Fruit fly (Drosophila melanogaster): ENCODE data around the gene opm.

Gene opm

dm6 chrX:15074646-15075351, 8.6 kb upstream of the opm start (continued):
- TF ChIP-seq ERR (GFP tag; optimal IDR thresholded peaks at IDR 0.05) (peak; percentile 90), dmrt99B (tag; optimal IDR thresholded peaks at IDR 0.05) (peak; percentile 91), ftz-f1 (GFP tag; optimal IDR thresholded peaks at IDR 0.05) (peak; percentile 58), Fer2 (tag; optimal IDR thresholded peaks at IDR 0.05) (peak; percentile 67), pum (GFP tag; optimal IDR thresholded peaks at IDR 0.05) (peak; percentile 91), knrl (GFP tag; IDR thresholded peaks at IDR 0.05; ENCODE audit: partially characterized antibody) (no peak), tup (GFP tag; optimal IDR thresholded peaks at IDR 0.05) (peak; percentile 82), CG17568 (GFP tag; optimal IDR thresholded peaks at IDR 0.05) (peak; percentile 77), Optix (GFP tag; IDR thresholded peaks at IDR 0.05) (peak; percentile 80), CG10959 (GFP tag; IDR thresholded peaks at IDR 0.05) (peak; percentile 72), gro (GFP tag; optimal IDR thresholded peaks at IDR 0.05) (peak; percentile 92), CG4854 (GFP tag; optimal IDR thresholded peaks at IDR 0.05) (peak; percentile 79), CG13775 (GFP tag; optimal IDR thresholded peaks at IDR 0.05) (peak; percentile 86), gce (GFP tag; IDR thresholded peaks at IDR 0.05) (peak; percentile 51; the same call in 1 of the 3 replicates), Atf6 (GFP tag; IDR thresholded peaks at IDR 0.05) (peak; percentile 90), CG1832 (GFP tag; optimal IDR thresholded peaks at IDR 0.05) (no peak), Ptx1 (GFP tag; IDR thresholded peaks at IDR 0.05) (peak; percentile 93), hbn (GFP tag; IDR thresholded peaks at IDR 0.05; ENCODE audit: partially characterized antibody) (no peak), CG17385 (GFP tag; optimal IDR thresholded peaks at IDR 0.05) (peak; percentile 79), wor (GFP tag; IDR thresholded peaks at IDR 0.05) (peak; percentile 66), CG8089 (GFP tag; optimal IDR thresholded peaks at IDR 0.05) (peak; percentile 81), emc (GFP tag; optimal IDR thresholded peaks at IDR 0.05) (peak; percentile 83), repo (GFP tag; optimal IDR thresholded peaks at IDR 0.05) (peak; percentile 88), C15 (GFP tag; IDR thresholded peaks at IDR 0.05) (peak; percentile 69; the same call in 1 of the 3 replicates), vnd (GFP tag; IDR thresholded peaks at IDR 0.05; ENCODE audit: partially characterized antibody) (no peak), PHDP (tag; optimal IDR thresholded peaks at IDR 0.05) (peak; percentile 85), B-H2 (GFP tag; optimal IDR thresholded peaks at IDR 0.05) (peak; percentile 75), CG9932 (GFP tag; IDR thresholded peaks at IDR 0.05) (peak; percentile 95), CG12391 (tag; optimal IDR thresholded peaks at IDR 0.05) (peak; percentile 88), CG2199 (GFP tag; IDR thresholded peaks at IDR 0.05) (no peak), dysf (GFP tag; IDR thresholded peaks at IDR 0.05) (peak; percentile 93), CG18764 (GFP tag; optimal IDR thresholded peaks at IDR 0.05) (peak; percentile 69), ro (GFP tag; IDR thresholded peaks at IDR 0.05) (peak; percentile 80), Chrac-16 (GFP tag; optimal IDR thresholded peaks at IDR 0.05) (peak; percentile 87), chif (GFP tag; optimal IDR thresholded peaks at IDR 0.05) (peak; percentile 86 to 93), zf30C (GFP tag; optimal IDR thresholded peaks at IDR 0.05) (no peak), CG15269 (tag; optimal IDR thresholded peaks at IDR 0.05) (peak; percentile 91), p53 (GFP tag; optimal IDR thresholded peaks at IDR 0.05) (peak; percentile 86), CG7786 (GFP tag; optimal IDR thresholded peaks at IDR 0.05) (peak; percentile 93), CG4328 (GFP tag; optimal IDR thresholded peaks at IDR 0.05) (peak; percentile 84), TFAM (GFP tag; optimal IDR thresholded peaks at IDR 0.05) (peak; percentile 36), Gug (GFP tag; IDR thresholded peaks at IDR 0.05) (peak; percentile 98), CG17802 (tag; optimal IDR thresholded peaks at IDR 0.05) (peak; percentile 52), HLHmδ (GFP tag; optimal IDR thresholded peaks at IDR 0.05) (no peak), Sry-β (GFP tag; optimal IDR thresholded peaks at IDR 0.05) (peak; percentile 97), BEAF-32 (GFP tag; optimal IDR thresholded peaks at IDR 0.05) (peak; percentile 11), CG13296 (GFP tag; optimal IDR thresholded peaks at IDR 0.05) (peak; percentile 89), MESR4 (GFP tag; optimal IDR thresholded peaks at IDR 0.05) (no peak), row (GFP tag; IDR thresholded peaks at IDR 0.05) (peak; percentile 98), fru (optimal IDR thresholded peaks at IDR 0.05) (no peak)
